Fruit fly (Drosophila melanogaster) whole organism, adult: ENCODE results near the gene Gr66a.

Experiments
- CG11617 ChIP-seq: fragments of 200-800 bp; sonication (Bioruptor generic); optimal IDR thresholded peaks from 2 replicates; lab custom pipeline; 2017; ENCODE audit warnings: mild to moderate bottlenecking, missing biosample characterization, missing genetic modification reagents, missing genetic modification characterization
- CG14711 ChIP-seq: fragments of 200-800 bp; sonication (Bioruptor generic); optimal IDR thresholded peaks from 2 replicates; lab custom pipeline; 2018; ENCODE audit warnings: missing biosample characterization, mild to moderate bottlenecking, missing genetic modification characterization, moderate library complexity
- CG1620 ChIP-seq: fragments of 200-800 bp; sonication (Bioruptor generic); optimal IDR thresholded peaks from 2 replicates; lab custom pipeline; 2016; ENCODE audit warnings: missing biosample characterization, missing genetic modification characterization
- CG33017 ChIP-seq: fragments of 200-800 bp; sonication (Bioruptor generic); optimal IDR thresholded peaks from 2 replicates; lab custom pipeline; 2018; ENCODE audit warnings: missing biosample characterization, mild to moderate bottlenecking, missing genetic modification characterization, moderate library complexity
- CG5204 ChIP-seq: fragments of 200-800 bp; sonication (Bioruptor generic); optimal IDR thresholded peaks from 2 replicates; lab custom pipeline; 2016; ENCODE audit warnings: missing biosample characterization, missing genetic modification characterization
- CG7045 ChIP-seq: fragments of 200-800 bp; sonication (Bioruptor generic); optimal IDR thresholded peaks from 2 replicates; lab custom pipeline; 2017; ENCODE audit warnings: missing biosample characterization, mild to moderate bottlenecking, missing genetic modification characterization
- Crg-1 ChIP-seq: fragments of 200-800 bp; sonication (Bioruptor generic); optimal IDR thresholded peaks from 2 replicates; lab custom pipeline; 2016; ENCODE audit warnings: missing biosample characterization, missing genetic modification characterization
- Hr96 ChIP-seq: fragments of 200-800 bp; sonication (Bioruptor generic); optimal IDR thresholded peaks from 2 replicates; lab custom pipeline; 2016; ENCODE audit warnings: missing biosample characterization, missing genetic modification characterization
- Mnt ChIP-seq: fragments of 200-800 bp; sonication (Bioruptor generic); optimal IDR thresholded peaks from 2 replicates; lab custom pipeline; 2016; ENCODE audit warnings: missing biosample characterization, mild to moderate bottlenecking, missing genetic modification characterization
- bab1 ChIP-seq: fragments of 200-800 bp; sonication (Bioruptor generic); optimal IDR thresholded peaks from 3 replicates; lab custom pipeline; 2019; ENCODE audit warnings: missing biosample characterization, mild to moderate bottlenecking, missing genetic modification characterization, moderate library complexity
- cic ChIP-seq: fragments of 200-800 bp; sonication (Bioruptor generic); optimal IDR thresholded peaks from 2 replicates; lab custom pipeline; 2017; ENCODE audit warnings: missing biosample characterization, mild to moderate bottlenecking, missing genetic modification characterization, moderate library complexity
- cnc ChIP-seq, 2 experiments: fragments of >200 bp; optimal IDR thresholded peaks; 2 replicates each; lab custom pipeline; 2017
- kay ChIP-seq: fragments of 200-800 bp; sonication (Bioruptor generic); peaks from one replicate; lab custom pipeline; 2016; ENCODE audit warnings: missing biosample characterization, missing genetic modification characterization, borderline replicate concordance
- ovo ChIP-seq: fragments of 200-800 bp; sonication (Bioruptor generic); optimal IDR thresholded peaks from 2 replicates; lab custom pipeline; 2016; ENCODE audit warnings: missing biosample characterization, missing genetic modification characterization
- pad ChIP-seq: fragments of 200-800 bp; sonication (Bioruptor generic); optimal IDR thresholded peaks from 3 replicates; lab custom pipeline; 2017; ENCODE audit warnings: missing biosample characterization, missing genetic modification characterization, mild to moderate bottlenecking, moderate library complexity, missing genetic modification reagents
- tj ChIP-seq: fragments of 200-800 bp; sonication (Bioruptor generic); optimal IDR thresholded peaks from 3 replicates; lab custom pipeline; 2017; ENCODE audit warnings: missing biosample characterization, mild to moderate bottlenecking, missing genetic modification characterization, moderate library complexity
- toe ChIP-seq: fragments of 200-800 bp; sonication (Bioruptor generic); optimal IDR thresholded peaks from 2 replicates; lab custom pipeline; 2016; ENCODE audit warnings: missing biosample characterization, missing genetic modification characterization

Gr66a gene

dm6 chr3L:8285291-8285690 lies 21.5 kb downstream of the Gr66a start:
- TF ChIP-seq CG11617 (GFP tag; lab: Kevin White, UChicago) (no peak), CG14711 (tag; lab: Kevin White, UChicago) (no peak), CG1620 (GFP tag; lab: Kevin White, UChicago) (no peak), Mnt (GFP tag; lab: Kevin White, UChicago) (no peak), Hr96 (no peak), CG7045 (no peak), toe (GFP tag; lab: Kevin White, UChicago) (no peak), CG33017 (no peak), kay (GFP tag; lab: Kevin White, UChicago) (no peak), bab1 (GFP tag; lab: Kevin White, UChicago) (no peak), cnc (optimal IDR thresholded peaks at IDR 0.05; lab: Kevin White, UChicago) (no peak), tj (GFP tag; lab: Kevin White, UChicago) (no peak), Crg-1 (GFP tag; lab: Kevin White, UChicago) (no peak), ovo (no peak), cic (no peak), pad (GFP tag; lab: Kevin White, UChicago) (no peak)

- no peak for TF ChIP-seq CG11617 (GFP tag; lab: Kevin White, UChicago)
- no peak for TF ChIP-seq CG5204 (GFP tag; lab: Kevin White, UChicago)
- no peak for TF ChIP-seq bab1 (GFP tag; lab: Kevin White, UChicago)
- TF ChIP-seq tj (GFP tag; lab: Kevin White, UChicago) = no peak
- TF ChIP-seq Hr96 = no peak
- no peak for TF ChIP-seq pad (GFP tag; lab: Kevin White, UChicago)
Observed at dm6 chr3L:8284651-8285050, 22.1 kb downstream of the Gr66a start.
